Fruit fly (Drosophila melanogaster): ENCODE measurements around the gene CG5382.

- TF ChIP-seq CG8478 (optimal IDR thresholded peaks at IDR 0.05) (no peak), CTCF (optimal IDR thresholded peaks at IDR 0.05) (no peak)
These were observed 6.8 kb upstream of the CG5382 start, which contains the start of gene CG7069 for dm6 chr3R:22372535-22372934.

Measured in S2 (cell line).